Worm (Caenorhabditis elegans): ENCODE measurements around the gene T06C12.11.

The T06C12.11 gene

DNA sequence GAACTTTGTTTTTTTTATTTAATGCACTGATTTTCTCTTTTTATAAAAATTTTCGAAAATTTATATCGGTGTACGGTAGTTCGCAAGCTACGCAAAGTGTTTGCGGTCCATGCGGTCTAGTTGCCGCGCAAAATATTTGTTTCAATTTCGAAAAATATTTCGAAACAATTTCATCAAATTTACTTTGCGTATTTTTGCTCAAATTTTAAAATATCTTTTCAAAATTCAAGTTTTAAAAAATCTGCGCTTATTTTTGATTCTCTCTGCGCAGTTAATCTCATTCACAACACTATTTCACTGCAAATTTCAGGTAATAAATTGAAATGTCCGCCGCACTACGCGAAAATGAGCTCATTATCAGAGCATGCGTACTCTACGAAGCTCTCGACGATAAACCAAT is 25.4 kb upstream of the T06C12.11 start, which contains the start of gene fbxa-197:
Gene fbxa-197 (plus strand): TSS at position 301 of the 400 bp plus-strand sequence.
- no peak for TF ChIP-seq nhr-10 (tag; optimal IDR thresholded peaks at IDR 0.05)
- no peak for TF ChIP-seq skn-1 (tag; optimal IDR thresholded peaks at IDR 0.05)
- TF ChIP-seq nhr-21 (tag; optimal IDR thresholded peaks at IDR 0.05): no peak
- TF ChIP-seq ama-1 (optimal IDR thresholded peaks at IDR 0.05): no peak
- no peak for TF ChIP-seq egl-27 (tag; optimal IDR thresholded peaks at IDR 0.05)
- no peak for TF ChIP-seq F13H6.1 (tag; optimal IDR thresholded peaks at IDR 0.05)
- no peak for TF ChIP-seq fos-1 (tag; optimal IDR thresholded peaks at IDR 0.05)
- no peak for TF ChIP-seq sma-3 (GFP tag; optimal IDR thresholded peaks at IDR 0.05)
- no peak for TF ChIP-seq lin-11 (tag; optimal IDR thresholded peaks at IDR 0.05)
- TF ChIP-seq ceh-82 (tag; optimal IDR thresholded peaks at IDR 0.05): no peak
- TF ChIP-seq R02D3.7 (tag; optimal IDR thresholded peaks at IDR 0.05): no peak
- TF ChIP-seq nhr-23 (tag; optimal IDR thresholded peaks at IDR 0.05): no peak
- no peak for TF ChIP-seq ceh-16 (tag; optimal IDR thresholded peaks at IDR 0.05)
- no peak for TF ChIP-seq aly-2 (tag; optimal IDR thresholded peaks at IDR 0.05)
- no peak for TF ChIP-seq unc-55 (GFP tag; optimal IDR thresholded peaks at IDR 0.05)
- TF ChIP-seq alr-1 (tag; optimal IDR thresholded peaks at IDR 0.05): no peak
- TF ChIP-seq nhr-6 (tag; optimal IDR thresholded peaks at IDR 0.05): no peak
- no peak for TF ChIP-seq dmd-4 (tag; optimal IDR thresholded peaks at IDR 0.05)

DNA sequence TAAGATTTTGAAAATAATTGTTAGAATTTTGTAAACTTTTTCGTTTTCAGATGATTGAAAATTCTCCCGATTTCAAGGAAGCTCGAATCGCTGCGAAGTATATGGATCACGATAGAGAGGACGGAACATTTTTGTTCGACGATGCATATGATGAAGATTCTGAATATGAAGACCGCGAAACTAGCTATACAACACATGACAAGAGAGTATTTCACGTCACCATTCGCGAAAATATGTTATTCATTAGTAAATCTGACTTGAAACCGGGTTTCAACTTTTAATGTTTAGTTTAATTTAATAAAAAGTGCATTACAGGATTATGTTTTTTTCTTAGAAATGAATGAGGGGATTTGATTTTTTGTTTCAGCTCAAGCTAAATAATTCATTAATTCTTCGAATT is 22.4 kb upstream of the T06C12.11 start, which contains the start of gene str-57:
Gene str-57 (plus strand): TSS at position 301 of the 400 bp plus-strand sequence.
- TF ChIP-seq mab-5 (tag; optimal IDR thresholded peaks at IDR 0.05) (no peak), snpc-4 (tag; optimal IDR thresholded peaks at IDR 0.05) (no peak), F13H6.1 (tag; optimal IDR thresholded peaks at IDR 0.05) (no peak), fos-1 (tag; optimal IDR thresholded peaks at IDR 0.05) (no peak), C34F6.9 (tag; optimal IDR thresholded peaks at IDR 0.05) (no peak), elt-1 (tag; optimal IDR thresholded peaks at IDR 0.05) (no peak), nhr-12 (tag; optimal IDR thresholded peaks at IDR 0.05) (no peak), lsy-2 (tag; optimal IDR thresholded peaks at IDR 0.05) (no peak), mdl-1 (tag; optimal IDR thresholded peaks at IDR 0.05) (no peak), Y55F3AM.14 (GFP tag; optimal IDR thresholded peaks at IDR 0.05) (no peak), nhr-129 (tag; optimal IDR thresholded peaks at IDR 0.05) (no peak), gmeb-1 (tag; optimal IDR thresholded peaks at IDR 0.05) (no peak), unc-62 (GFP tag; optimal IDR thresholded peaks at IDR 0.05) (no peak), egl-27 (tag; optimal IDR thresholded peaks at IDR 0.05) (no peak), sma-3 (GFP tag; optimal IDR thresholded peaks at IDR 0.05) (no peak)

DNA sequence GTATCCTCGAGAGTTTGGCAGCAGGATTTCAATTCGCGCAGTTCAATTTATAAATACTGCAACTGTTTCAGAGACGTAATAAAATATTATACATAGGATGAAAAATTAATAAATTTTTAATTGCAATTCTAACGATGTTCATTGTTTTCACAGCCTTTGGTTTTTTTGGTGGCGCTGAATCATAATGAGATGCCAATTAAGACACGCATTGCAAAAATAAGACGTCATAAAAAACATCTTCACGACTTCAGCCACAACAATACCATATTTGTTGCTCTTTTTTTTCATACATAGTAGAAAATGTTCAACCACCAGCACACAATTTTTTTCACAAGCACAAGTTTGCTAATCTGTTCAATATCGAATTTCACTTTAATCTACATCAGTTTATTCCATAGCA is 20.5 kb upstream of the T06C12.11 start, which contains the start of gene str-56:
Gene str-56 (plus strand): TSS at position 301 of the 400 bp plus-strand sequence.
- TF ChIP-seq R02D3.7 (tag; optimal IDR thresholded peaks at IDR 0.05) (no peak), nhr-12 (tag; optimal IDR thresholded peaks at IDR 0.05) (no peak), nhr-77 (tag; optimal IDR thresholded peaks at IDR 0.05) (no peak), ceh-16 (tag; optimal IDR thresholded peaks at IDR 0.05) (no peak), nhr-25 (tag; optimal IDR thresholded peaks at IDR 0.05) (no peak), alr-1 (tag; optimal IDR thresholded peaks at IDR 0.05) (no peak), Y55F3AM.14 (GFP tag; optimal IDR thresholded peaks at IDR 0.05) (no peak), lin-13 (GFP tag; optimal IDR thresholded peaks at IDR 0.05) (no peak), F13H6.1 (tag; optimal IDR thresholded peaks at IDR 0.05) (no peak), elt-1 (tag; optimal IDR thresholded peaks at IDR 0.05) (no peak), sma-9 (GFP tag; optimal IDR thresholded peaks at IDR 0.05) (no peak), sma-9 (tag; optimal IDR thresholded peaks at IDR 0.05) (no peak), sma-3 (GFP tag; optimal IDR thresholded peaks at IDR 0.05) (no peak), unc-55 (GFP tag; optimal IDR thresholded peaks at IDR 0.05) (no peak), ama-1 (optimal IDR thresholded peaks at IDR 0.05) (no peak), nhr-21 (tag; optimal IDR thresholded peaks at IDR 0.05) (no peak)

DNA sequence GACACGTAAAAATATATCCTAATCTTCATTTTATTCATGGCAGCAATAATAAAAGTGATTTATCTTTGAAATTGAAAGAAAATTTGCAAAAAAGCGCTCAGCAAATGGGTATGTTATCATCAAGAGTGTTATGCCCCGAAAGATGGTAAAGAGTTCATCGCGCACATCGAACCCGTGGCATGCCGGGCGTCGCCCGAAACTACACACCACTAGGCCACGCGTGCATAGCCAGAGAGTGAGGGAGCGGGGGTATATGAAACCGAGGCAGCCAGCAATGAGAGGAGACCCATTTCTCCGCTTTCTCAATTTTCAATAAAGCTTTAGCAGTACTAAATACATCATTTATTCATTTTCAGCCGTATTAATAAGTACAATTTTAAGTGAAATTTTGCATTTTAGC is 19.0 kb upstream of the T06C12.11 start:
- TF ChIP-seq unc-55 (GFP tag; optimal IDR thresholded peaks at IDR 0.05): peak; percentile 78
- TF ChIP-seq nhr-129 (tag; optimal IDR thresholded peaks at IDR 0.05): peak; percentile 83
- TF ChIP-seq ztf-11 (tag; optimal IDR thresholded peaks at IDR 0.05): no peak
- no peak for TF ChIP-seq ZK546.5 (tag; optimal IDR thresholded peaks at IDR 0.05)
- TF ChIP-seq snpc-4 (tag; optimal IDR thresholded peaks at IDR 0.05): peak; percentile 66
- peak; percentile 90 for TF ChIP-seq Y55F3AM.14 (GFP tag; optimal IDR thresholded peaks at IDR 0.05)
- no peak for TF ChIP-seq nhr-23 (tag; optimal IDR thresholded peaks at IDR 0.05)
- peak; percentile 68 for TF ChIP-seq gmeb-1 (tag; optimal IDR thresholded peaks at IDR 0.05)
- no peak for TF ChIP-seq ztf-4 (tag; optimal IDR thresholded peaks at IDR 0.05)
- no peak for TF ChIP-seq elt-3 (tag; optimal IDR thresholded peaks at IDR 0.05)
- no peak for TF ChIP-seq mdl-1 (tag; optimal IDR thresholded peaks at IDR 0.05)
- TF ChIP-seq crh-2 (tag; optimal IDR thresholded peaks at IDR 0.05): peak; percentile 62
- TF ChIP-seq peb-1 (tag; optimal IDR thresholded peaks at IDR 0.05): no peak
- peak; percentile 8 for TF ChIP-seq blmp-1 (tag; optimal IDR thresholded peaks at IDR 0.05; ENCODE audit: insufficient read depth)
- TF ChIP-seq sma-3 (GFP tag; optimal IDR thresholded peaks at IDR 0.05): peak; percentile 39
- peak; percentile 66 for TF ChIP-seq lin-13 (GFP tag; optimal IDR thresholded peaks at IDR 0.05)
- no peak for TF ChIP-seq lin-39 (tag; optimal IDR thresholded peaks at IDR 0.05)
- TF ChIP-seq F13H6.1 (tag; optimal IDR thresholded peaks at IDR 0.05): peak; percentile 70
- no peak for TF ChIP-seq ceh-16 (tag; optimal IDR thresholded peaks at IDR 0.05)
- TF ChIP-seq nhr-25 (tag; optimal IDR thresholded peaks at IDR 0.05): no peak
- TF ChIP-seq unc-62 (GFP tag; optimal IDR thresholded peaks at IDR 0.05): no peak
- TF ChIP-seq sem-4 (tag; optimal IDR thresholded peaks at IDR 0.05): no peak
- no peak for TF ChIP-seq nhr-12 (tag; optimal IDR thresholded peaks at IDR 0.05)
- TF ChIP-seq lin-11 (tag; optimal IDR thresholded peaks at IDR 0.05): peak; percentile 80
- TF ChIP-seq sma-9 (GFP tag; optimal IDR thresholded peaks at IDR 0.05): peak; percentile 85
- no peak for TF ChIP-seq sma-9 (tag; optimal IDR thresholded peaks at IDR 0.05)
- no peak for TF ChIP-seq skn-1 (tag; optimal IDR thresholded peaks at IDR 0.05)
- no peak for TF ChIP-seq ama-1 (optimal IDR thresholded peaks at IDR 0.05)
- no peak for TF ChIP-seq unc-39 (tag; optimal IDR thresholded peaks at IDR 0.05)
- TF ChIP-seq egl-27 (tag; optimal IDR thresholded peaks at IDR 0.05): peak; percentile 37
